Worm (Caenorhabditis elegans): Measurements from ENCODE around the gene fbxa-14.
"Not testable (repeated sequence)": the region's sequence is repeated elsewhere in the genome, so short reads cannot be mapped to it uniquely, and the experiment has no call there.

fbxa-14 gene

ce11 chrIII:1324513-1324912, at the start of gene fbxa-14:
fbxa-14 (minus strand) TSS chrIII:1324613.
- no peak for TF ChIP-seq dmd-6 (GFP tag; IDR thresholded peaks at IDR 0.05)
- no peak for TF ChIP-seq attf-4 (tag; optimal IDR thresholded peaks at IDR 0.05)
- TF ChIP-seq nhr-48 (tag; optimal IDR thresholded peaks at IDR 0.05), result no peak
- TF ChIP-seq jun-1 (tag; optimal IDR thresholded peaks at IDR 0.05), result no peak
- no peak for TF ChIP-seq set-16 (GFP tag; IDR thresholded peaks at IDR 0.05)
- no peak for TF ChIP-seq aha-1 (tag)
- TF ChIP-seq zip-2 (tag; optimal IDR thresholded peaks at IDR 0.05), result no peak
- no peak for TF ChIP-seq lin-38 (GFP tag; IDR thresholded peaks at IDR 0.05)
- TF ChIP-seq nhr-77 (tag; optimal IDR thresholded peaks at IDR 0.05), result no peak
- no peak for TF ChIP-seq skn-1 (tag; optimal IDR thresholded peaks at IDR 0.05)
- no peak for TF ChIP-seq zfp-2 (tag; optimal IDR thresholded peaks at IDR 0.05)
- no peak for TF ChIP-seq nhr-10 (tag; optimal IDR thresholded peaks at IDR 0.05)
- no peak for TF ChIP-seq F49E8.2 (tag; optimal IDR thresholded peaks at IDR 0.05; ENCODE audit: borderline replicate concordance)
- TF ChIP-seq lin-15B (tag; optimal IDR thresholded peaks at IDR 0.05), result no peak
- no peak for TF ChIP-seq fos-1 (tag; optimal IDR thresholded peaks at IDR 0.05)
- TF ChIP-seq mdt-29 (GFP tag; IDR thresholded peaks at IDR 0.05), result no peak
- TF ChIP-seq Y48G9A.11 (GFP tag; IDR thresholded peaks at IDR 0.05), result no peak
- TF ChIP-seq ceh-82 (tag; optimal IDR thresholded peaks at IDR 0.05), result no peak
- TF ChIP-seq arid-1 (GFP tag; conservative IDR thresholded peaks at IDR 0.05), result no peak
- TF ChIP-seq lsy-2 (tag; optimal IDR thresholded peaks at IDR 0.05), result no peak

- TF ChIP-seq mdt-29 (GFP tag; IDR thresholded peaks at IDR 0.05) (no peak), sdz-12 (GFP tag; optimal IDR thresholded peaks at IDR 0.05) (no peak), madf-5 (GFP tag; IDR thresholded peaks at IDR 0.05) (no peak), lin-15B (tag; optimal IDR thresholded peaks at IDR 0.05) (no peak), fkh-10 (GFP tag; optimal IDR thresholded peaks at IDR 0.05) (no peak), nhr-48 (tag; optimal IDR thresholded peaks at IDR 0.05) (no peak)
Measured at ce11 chrIII:1372563-1372962, 48.1 kb upstream of the fbxa-14 start.

- no peak for TF ChIP-seq snpc-4 (tag; optimal IDR thresholded peaks at IDR 0.05)
- no peak for TF ChIP-seq F49E8.2 (tag; optimal IDR thresholded peaks at IDR 0.05; ENCODE audit: borderline replicate concordance)
- no peak for TF ChIP-seq D1046.2 (GFP tag; IDR thresholded peaks at IDR 0.05)
- no peak for TF ChIP-seq madf-9 (GFP tag; conservative IDR thresholded peaks at IDR 0.05)
- no peak for TF ChIP-seq Y105C5A.15 (GFP tag; IDR thresholded peaks at IDR 0.05)
- TF ChIP-seq daf-16 (GFP tag; optimal IDR thresholded peaks at IDR 0.05), result no peak
- no peak for TF ChIP-seq daf-16 (tag; optimal IDR thresholded peaks at IDR 0.05)
Measured at ce11 chrIII:1359669-1360068, 35.3 kb upstream of the fbxa-14 start, which contains the start of gene Y82E9BR.9. Y82E9BR.9 (minus strand) TSS chrIII:1359769.

- TF ChIP-seq mxl-2 (GFP tag; conservative IDR thresholded peaks at IDR 0.05); ceh-82 (tag; optimal IDR thresholded peaks at IDR 0.05); mes-2 (tag; optimal IDR thresholded peaks at IDR 0.05; ENCODE audit: poor library complexity, severe bottlenecking): not testable (repeated sequence)
Measured at ce11 chrIII:1357973-1358372, 33.6 kb upstream of the fbxa-14 start, which contains the start of gene Y82E9BR.8. Y82E9BR.8 (minus strand) TSS chrIII:1358073.

- no peak for TF ChIP-seq saeg-2 (GFP tag; IDR thresholded peaks at IDR 0.05)
- no peak for TF ChIP-seq dpl-1 (GFP tag; optimal IDR thresholded peaks at IDR 0.05)
- TF ChIP-seq T20F7.1 (GFP tag; optimal IDR thresholded peaks at IDR 0.05), result no peak
- TF ChIP-seq skn-1 (tag; optimal IDR thresholded peaks at IDR 0.05), result no peak
- no peak for TF ChIP-seq nhr-6 (tag; optimal IDR thresholded peaks at IDR 0.05)
- TF ChIP-seq ZK337.2 (GFP tag; IDR thresholded peaks at IDR 0.05), result no peak
- TF ChIP-seq nhr-11 (tag; optimal IDR thresholded peaks at IDR 0.05), result no peak
- TF ChIP-seq daf-19 (GFP tag; conservative IDR thresholded peaks at IDR 0.05), result no peak
- TF ChIP-seq ZK546.5 (tag; optimal IDR thresholded peaks at IDR 0.05), result no peak
- no peak for TF ChIP-seq nhr-42 (GFP tag; IDR thresholded peaks at IDR 0.05)
- TF ChIP-seq daf-16 (GFP tag; optimal IDR thresholded peaks at IDR 0.05), result no peak
- TF ChIP-seq daf-16 (tag; optimal IDR thresholded peaks at IDR 0.05), result no peak
- TF ChIP-seq egl-43 (GFP tag; IDR thresholded peaks at IDR 0.05), result no peak
- no peak for TF ChIP-seq ceh-62 (tag; optimal IDR thresholded peaks at IDR 0.05)
- TF ChIP-seq dve-1 (tag; optimal IDR thresholded peaks at IDR 0.05; ENCODE audit: insufficient read depth), result no peak
- no peak for TF ChIP-seq pqm-1 (tag; optimal IDR thresholded peaks at IDR 0.05)
- TF ChIP-seq Y105C5A.15 (GFP tag; IDR thresholded peaks at IDR 0.05), result no peak
- no peak for TF ChIP-seq madf-5 (GFP tag; IDR thresholded peaks at IDR 0.05)
Measured at ce11 chrIII:1355320-1355719, 30.9 kb upstream of the fbxa-14 start, which contains the start of gene Y82E9BL.1. Y82E9BL.1 (minus strand) TSS chrIII:1355420.
